Fruit fly (Drosophila melanogaster): Measurements from ENCODE around the gene Bdbt.

Bdbt gene

DNA sequence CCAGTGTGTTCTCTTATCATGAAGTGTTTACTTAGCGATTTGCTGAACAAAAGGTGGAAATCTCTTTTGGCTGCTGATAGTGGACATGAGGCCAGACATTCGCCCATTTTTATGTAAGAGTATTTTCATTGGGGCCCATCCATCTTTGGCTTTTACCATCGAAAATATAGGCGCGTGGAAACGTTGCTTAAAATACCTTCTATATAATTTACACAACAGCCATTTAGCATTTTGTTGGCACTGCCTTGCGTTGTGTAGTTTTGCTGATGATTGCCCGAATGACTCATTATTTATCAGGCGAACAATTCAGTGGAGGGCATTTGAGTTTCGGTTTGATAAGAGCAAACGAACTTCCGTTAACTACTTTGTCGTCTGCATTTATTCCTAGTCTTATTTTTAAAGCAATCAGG, 43.0 kb upstream of the Bdbt start:
- TF ChIP-seq CG13123 (GFP tag; optimal IDR thresholded peaks at IDR 0.05) (no peak), CG4360 (GFP tag; IDR thresholded peaks at IDR 0.05) (no peak), ems (GFP tag; optimal IDR thresholded peaks at IDR 0.05) (no peak), Blimp-1 (GFP tag; optimal IDR thresholded peaks at IDR 0.05) (no peak), CG18764 (GFP tag; optimal IDR thresholded peaks at IDR 0.05) (no peak), pb (GFP tag; optimal IDR thresholded peaks at IDR 0.05) (no peak), pnt (GFP tag; optimal IDR thresholded peaks at IDR 0.05) (no peak), CG14050 (GFP tag; IDR thresholded peaks at IDR 0.05) (no peak), kay (GFP tag; optimal IDR thresholded peaks at IDR 0.05) (peak; percentile 38), zen (tag; optimal IDR thresholded peaks at IDR 0.05) (no peak), run (tag; optimal IDR thresholded peaks at IDR 0.05) (no peak), ATbp (GFP tag; optimal IDR thresholded peaks at IDR 0.05) (no peak), Hey (tag; optimal IDR thresholded peaks at IDR 0.05) (peak; percentile 3), crp (GFP tag; optimal IDR thresholded peaks at IDR 0.05) (no peak), MESR4 (GFP tag; optimal IDR thresholded peaks at IDR 0.05) (no peak), CG5180 (GFP tag; optimal IDR thresholded peaks at IDR 0.05) (no peak), pfk (GFP tag; optimal IDR thresholded peaks at IDR 0.05) (no peak), CG16813 (GFP tag; IDR thresholded peaks at IDR 0.05; ENCODE audit: partially characterized antibody) (no peak), Doc2 (GFP tag; IDR thresholded peaks at IDR 0.05) (no peak), nerfin-2 (GFP tag; IDR thresholded peaks at IDR 0.05; ENCODE audit: partially characterized antibody) (no peak), Abd-B (GFP tag; optimal IDR thresholded peaks at IDR 0.05) (no peak), CG9437 (GFP tag; optimal IDR thresholded peaks at IDR 0.05) (peak; percentile 9), CG33557 (GFP tag; optimal IDR thresholded peaks at IDR 0.05) (no peak), CG4282 (GFP tag; optimal IDR thresholded peaks at IDR 0.05) (no peak), tup (GFP tag; optimal IDR thresholded peaks at IDR 0.05) (peak; percentile 36), CG9817 (tag; optimal IDR thresholded peaks at IDR 0.05) (peak; percentile 30), jigr1 (GFP tag; IDR thresholded peaks at IDR 0.05) (no peak), CG7556 (GFP tag; optimal IDR thresholded peaks at IDR 0.05) (peak; percentile 10), CG10274 (GFP tag; optimal IDR thresholded peaks at IDR 0.05) (peak; percentile 25), CG43689 (GFP tag; IDR thresholded peaks at IDR 0.05) (0 out of 2 replicates have a peak, but pooled peaks have one; percentile 16), CG11247 (GFP tag; IDR thresholded peaks at IDR 0.05) (no peak), wor (GFP tag; IDR thresholded peaks at IDR 0.05) (no peak), CG14710 (tag; optimal IDR thresholded peaks at IDR 0.05) (no peak), Oaz (GFP tag; IDR thresholded peaks at IDR 0.05) (no peak), CG6683 (GFP tag; optimal IDR thresholded peaks at IDR 0.05) (no peak), sd (tag; optimal IDR thresholded peaks at IDR 0.05) (peak; percentile 89), Side (GFP tag; optimal IDR thresholded peaks at IDR 0.05) (peak; percentile 0), ssp (GFP tag; IDR thresholded peaks at IDR 0.05) (no peak), Med (GFP tag) (peak; percentile 87), B-H2 (GFP tag; optimal IDR thresholded peaks at IDR 0.05) (peak; percentile 24), zen2 (GFP tag; IDR thresholded peaks at IDR 0.05; ENCODE audit: partially characterized antibody) (no peak), kah (GFP tag; optimal IDR thresholded peaks at IDR 0.05) (no peak), CG2120 (GFP tag; optimal IDR thresholded peaks at IDR 0.05) (peak; percentile 79), Nf-YA (GFP tag; IDR thresholded peaks at IDR 0.05) (no peak), CG15696 (tag; optimal IDR thresholded peaks at IDR 0.05) (no peak), ftz-f1 (GFP tag; optimal IDR thresholded peaks at IDR 0.05) (no peak), CG31224 (GFP tag; IDR thresholded peaks at IDR 0.05) (peak; percentile 35; the same call in 1 of the 2 replicates), CG9876 (GFP tag; optimal IDR thresholded peaks at IDR 0.05) (peak; percentile 32), Jarid2 (GFP tag; optimal IDR thresholded peaks at IDR 0.05) (no peak), bigmax (GFP tag; optimal IDR thresholded peaks at IDR 0.05) (no peak), CG1603 (tag; optimal IDR thresholded peaks at IDR 0.05) (no peak)
